Fruit fly (Drosophila melanogaster) whole organism, embryonic: ENCODE results near the gene CG31010.

Source experiments
- Asciz ChIP-seq: fragments of 200-800 bp; sonication (Bioruptor generic); optimal IDR thresholded peaks from 2 replicates; lab custom pipeline; 2017; ENCODE audit warnings: missing biosample characterization, mild to moderate bottlenecking, missing genetic modification characterization, missing genetic modification reagents
- Blimp-1 ChIP-seq: fragments of 200-800 bp; sonication (Bioruptor generic); optimal IDR thresholded peaks from 3 replicates; lab custom pipeline; 2018; ENCODE audit warnings: missing biosample characterization, missing genetic modification characterization, mild to moderate bottlenecking, moderate library complexity, missing genetic modification reagents
- CG1233 ChIP-seq: fragments of 200-800 bp; sonication (Bioruptor generic); optimal IDR thresholded peaks from 4 replicates; lab custom pipeline; 2018; ENCODE audit warnings: missing biosample characterization, mild to moderate bottlenecking, missing genetic modification characterization
- CG13296 ChIP-seq: fragments of 200-800 bp; sonication (Bioruptor generic); optimal IDR thresholded peaks from 3 replicates; lab custom pipeline; 2018; ENCODE audit warnings: missing biosample characterization, mild to moderate bottlenecking, missing genetic modification characterization
- CG15269 ChIP-seq: fragments of 200-800 bp; sonication (Bioruptor generic); optimal IDR thresholded peaks from 2 replicates; lab custom pipeline; 2018; ENCODE audit warnings: missing biosample characterization, mild to moderate bottlenecking, missing genetic modification characterization, moderate library complexity
- CG1603 ChIP-seq: fragments of 200-800 bp; sonication (Bioruptor generic); optimal IDR thresholded peaks from 2 replicates; lab custom pipeline; 2019; ENCODE audit warnings: missing biosample characterization, mild to moderate bottlenecking, missing genetic modification characterization, moderate library complexity
- CG16813 ChIP-seq: fragments of 200-800 bp; sonication (Bioruptor generic); IDR thresholded peaks from 3 replicates; pipeline ENCODE4 v1.3.6; 2022; ENCODE audit warnings: missing biosample characterization, missing genetic modification characterization; ENCODE audit not compliant: partially characterized antibody
- CG16815 ChIP-seq: fragments of 200-800 bp; sonication (Bioruptor generic); optimal IDR thresholded peaks from 3 replicates; lab custom pipeline; 2017; ENCODE audit warnings: missing biosample characterization, mild to moderate bottlenecking, missing genetic modification characterization
- CG17328 ChIP-seq: fragments of 200-800 bp; sonication (Bioruptor generic); IDR thresholded peaks from 2 replicates; pipeline ENCODE4 v1.3.6; 2022; ENCODE audit warnings: missing biosample characterization, missing genetic modification characterization
- CG17361 ChIP-seq: fragments of 200-800 bp; sonication (Bioruptor generic); IDR thresholded peaks from 3 replicates; pipeline ENCODE4 v1.3.6; 2022; ENCODE audit warnings: missing biosample characterization, missing genetic modification characterization
- CG18262 ChIP-seq: fragments of 200-800 bp; optimal IDR thresholded peaks from 3 replicates; lab custom pipeline; 2019; ENCODE audit warnings: missing biosample characterization, mild to moderate bottlenecking, missing genetic modification characterization, moderate library complexity
- CG2712 ChIP-seq: fragments of 200-800 bp; optimal IDR thresholded peaks from 3 replicates; lab custom pipeline; 2019; ENCODE audit warnings: missing biosample characterization, mild to moderate bottlenecking, missing genetic modification characterization, moderate library complexity
- CG31441 ChIP-seq: fragments of 200-800 bp; sonication (Bioruptor generic); IDR thresholded peaks from 2 replicates; pipeline ENCODE4 v1.3.6; 2022; ENCODE audit warnings: missing biosample characterization, missing genetic modification characterization
- CG3163 ChIP-seq: fragments of 200-800 bp; sonication (Bioruptor generic); optimal IDR thresholded peaks from 3 replicates; lab custom pipeline; 2016; ENCODE audit warnings: missing biosample characterization, missing genetic modification characterization
- CG33557 ChIP-seq: fragments of 200-800 bp; sonication (Bioruptor generic); optimal IDR thresholded peaks from 2 replicates; lab custom pipeline; 2019; ENCODE audit warnings: missing biosample characterization, mild to moderate bottlenecking, missing genetic modification characterization, moderate library complexity
- CG4820 ChIP-seq: fragments of 200-800 bp; sonication (Bioruptor generic); optimal IDR thresholded peaks from 3 replicates; lab custom pipeline; 2016; ENCODE audit warnings: missing biosample characterization, missing genetic modification characterization
- CG4854 ChIP-seq: fragments of 200-800 bp; sonication (Bioruptor generic); optimal IDR thresholded peaks from 2 replicates; lab custom pipeline; 2016; ENCODE audit warnings: missing biosample characterization, missing genetic modification characterization, inconsistent platforms
- CG6854 ChIP-seq: fragments of 200-800 bp; sonication (Bioruptor generic); optimal IDR thresholded peaks from 3 replicates; lab custom pipeline; 2017; ENCODE audit warnings: missing biosample characterization, mild to moderate bottlenecking, missing genetic modification characterization
- CG7839 ChIP-seq: fragments of 200-800 bp; sonication (Bioruptor generic); optimal IDR thresholded peaks from 3 replicates; lab custom pipeline; 2018; ENCODE audit warnings: missing biosample characterization, mild to moderate bottlenecking, missing genetic modification characterization, moderate library complexity
- CG9609 ChIP-seq: fragments of 200-800 bp; sonication (Bioruptor generic); optimal IDR thresholded peaks from 3 replicates; lab custom pipeline; 2016; ENCODE audit warnings: missing biosample characterization, missing genetic modification characterization
- CG9727 ChIP-seq: fragments of 200-800 bp; sonication (Bioruptor generic); optimal IDR thresholded peaks from 3 replicates; lab custom pipeline; 2017; ENCODE audit warnings: missing biosample characterization, mild to moderate bottlenecking, missing genetic modification characterization
- Dek ChIP-seq: fragments of 200-800 bp; sonication (Bioruptor generic); optimal IDR thresholded peaks from 3 replicates; lab custom pipeline; 2019; ENCODE audit warnings: missing biosample characterization, mild to moderate bottlenecking, missing genetic modification characterization, moderate library complexity
- E2f1 ChIP-seq: fragments of 200-800 bp; sonication (Bioruptor generic); IDR thresholded peaks from 2 replicates; pipeline ENCODE4 v1.3.6; 2022; ENCODE audit warnings: missing biosample characterization, missing genetic modification characterization
- HHEX ChIP-seq: fragments of 200-800 bp; sonication (Bioruptor generic); optimal IDR thresholded peaks from 3 replicates; lab custom pipeline; 2017; ENCODE audit warnings: missing biosample characterization, mild to moderate bottlenecking, missing genetic modification characterization, missing genetic modification reagents
- Hr3 ChIP-seq: fragments of 200-800 bp; sonication (Bioruptor generic); optimal IDR thresholded peaks from 3 replicates; lab custom pipeline; 2016; ENCODE audit warnings: missing biosample characterization, missing genetic modification characterization
- MTF-1 ChIP-seq: fragments of 200-800 bp; sonication (Bioruptor generic); optimal IDR thresholded peaks from 2 replicates; lab custom pipeline; 2018; ENCODE audit warnings: missing biosample characterization, mild to moderate bottlenecking, missing genetic modification characterization, borderline replicate concordance
- Mad ChIP-seq: fragments of 200-800 bp; sonication (Bioruptor generic); optimal IDR thresholded peaks from 2 replicates; lab custom pipeline; 2016; ENCODE audit warnings: missing biosample characterization, missing genetic modification characterization
- Oli ChIP-seq: fragments of 200-800 bp; sonication (Bioruptor generic); optimal IDR thresholded peaks from 2 replicates; lab custom pipeline; 2018; ENCODE audit warnings: missing biosample characterization, mild to moderate bottlenecking, missing genetic modification characterization, moderate library complexity
- PHDP ChIP-seq: fragments of 200-800 bp; sonication (Bioruptor generic); optimal IDR thresholded peaks from 3 replicates; lab custom pipeline; 2018; ENCODE audit warnings: missing biosample characterization, mild to moderate bottlenecking, missing genetic modification characterization, moderate library complexity
- Rx ChIP-seq: fragments of 200-800 bp; sonication (Bioruptor generic); IDR thresholded peaks from 2 replicates; pipeline ENCODE4 v1.3.6; 2022; ENCODE audit warnings: missing biosample characterization, missing genetic modification characterization
- Sox100B ChIP-seq: fragments of 200-800 bp; sonication (Bioruptor generic); optimal IDR thresholded peaks from 3 replicates; lab custom pipeline; 2018; ENCODE audit warnings: missing biosample characterization, mild to moderate bottlenecking, missing genetic modification characterization
- Spps ChIP-seq: fragments of 200-800 bp; sonication (Bioruptor generic); optimal IDR thresholded peaks from 2 replicates; lab custom pipeline; 2018; ENCODE audit warnings: missing biosample characterization, mild to moderate bottlenecking, missing genetic modification characterization
- Xbp1 ChIP-seq: fragments of 200-800 bp; sonication (Bioruptor generic); optimal IDR thresholded peaks from 3 replicates; lab custom pipeline; 2016; ENCODE audit warnings: missing biosample characterization, mild to moderate bottlenecking, missing genetic modification characterization
- al ChIP-seq: fragments of 200-800 bp; sonication (Bioruptor generic); IDR thresholded peaks from 2 replicates; pipeline ENCODE4 v1.3.6; 2022; ENCODE audit warnings: missing biosample characterization, missing genetic modification characterization
- ap ChIP-seq: fragments of 200-800 bp; sonication (Bioruptor generic); IDR thresholded peaks from 2 replicates; pipeline ENCODE4 v1.3.6; 2022; ENCODE audit warnings: missing biosample characterization, missing genetic modification characterization
- chif ChIP-seq, 2 experiments: fragments of 200-800 bp; sonication (Bioruptor generic); optimal IDR thresholded peaks; 3 replicates each; lab custom pipeline; 2016; ENCODE audit warnings: missing biosample characterization in 2 of 2, missing genetic modification characterization in 2 of 2
- chinmo ChIP-seq: fragments of 200-800 bp; sonication (Bioruptor generic); IDR thresholded peaks from 4 replicates; pipeline ENCODE4 v1.3.6; 2022; ENCODE audit warnings: missing biosample characterization, missing genetic modification characterization; ENCODE audit not compliant: partially characterized antibody
- corto ChIP-seq: fragments of 200-800 bp; sonication (Bioruptor generic); optimal IDR thresholded peaks from 2 replicates; lab custom pipeline; 2016; ENCODE audit warnings: missing biosample characterization, mild to moderate bottlenecking, missing genetic modification characterization, moderate library complexity
- dmrt99B ChIP-seq: fragments of 200-800 bp; sonication (Bioruptor generic); optimal IDR thresholded peaks from 2 replicates; lab custom pipeline; 2018; ENCODE audit warnings: missing biosample characterization, mild to moderate bottlenecking, missing genetic modification characterization, moderate library complexity
- exex ChIP-seq: fragments of 200-800 bp; sonication (Bioruptor generic); optimal IDR thresholded peaks from 4 replicates; lab custom pipeline; 2018; ENCODE audit warnings: missing biosample characterization, mild to moderate bottlenecking, missing genetic modification characterization, moderate library complexity
- gcm ChIP-seq: fragments of 200-800 bp; sonication (Bioruptor generic); optimal IDR thresholded peaks from 2 replicates; lab custom pipeline; 2019; ENCODE audit warnings: missing biosample characterization, mild to moderate bottlenecking, missing genetic modification characterization, moderate library complexity
- gem ChIP-seq: fragments of 200-800 bp; sonication (Bioruptor generic); optimal IDR thresholded peaks from 2 replicates; lab custom pipeline; 2019; ENCODE audit warnings: missing biosample characterization, mild to moderate bottlenecking, missing genetic modification characterization, moderate library complexity
- jumu ChIP-seq: fragments of 200-800 bp; sonication (Bioruptor generic); optimal IDR thresholded peaks from 3 replicates; lab custom pipeline; 2016; ENCODE audit warnings: missing biosample characterization, missing genetic modification characterization
- kay ChIP-seq: fragments of 200-800 bp; sonication (Bioruptor generic); optimal IDR thresholded peaks from 2 replicates; lab custom pipeline; 2016; ENCODE audit warnings: missing biosample characterization, missing genetic modification characterization
- row ChIP-seq: fragments of 200-800 bp; sonication (Bioruptor generic); IDR thresholded peaks from 3 replicates; pipeline ENCODE4 v1.3.6; 2022; ENCODE audit warnings: missing biosample characterization, missing genetic modification characterization
- sim ChIP-seq: fragments of 200-800 bp; sonication (Bioruptor generic); IDR thresholded peaks from 2 replicates; pipeline ENCODE4 v1.3.6; 2022; ENCODE audit warnings: missing biosample characterization, missing genetic modification characterization
- ssp ChIP-seq: fragments of 200-800 bp; sonication (Bioruptor generic); IDR thresholded peaks from 2 replicates; pipeline ENCODE4 v1.3.6; 2022; ENCODE audit warnings: missing biosample characterization, missing genetic modification characterization
- trem ChIP-seq: fragments of 200-800 bp; optimal IDR thresholded peaks from 3 replicates; lab custom pipeline; 2019; ENCODE audit warnings: missing biosample characterization, mild to moderate bottlenecking, missing genetic modification characterization, moderate library complexity
- zen ChIP-seq: fragments of 200-800 bp; sonication (Bioruptor generic); optimal IDR thresholded peaks from 3 replicates; lab custom pipeline; 2018; ENCODE audit warnings: missing biosample characterization, mild to moderate bottlenecking, missing genetic modification characterization, moderate library complexity
- zfh1 ChIP-seq: fragments of 200-800 bp; sonication (Bioruptor generic); IDR thresholded peaks from 3 replicates; pipeline ENCODE4 v1.3.6; 2022; ENCODE audit warnings: missing biosample characterization, missing genetic modification characterization

CG31010 gene

dm6 chr3R:30734576-30734975 is 28.7 kb upstream of the CG31010 start (continued):
- no peak for TF ChIP-seq kay (GFP tag; lab: Kevin White, UChicago)
- TF ChIP-seq gcm (GFP tag; lab: Kevin White, UChicago): peak; percentile 2
- no peak for TF ChIP-seq al (GFP tag; lab: Robert Waterston, UW)
- peak; percentile 29 for TF ChIP-seq zen (tag; lab: Kevin White, UChicago)
- TF ChIP-seq CG17361 (GFP tag; lab: Robert Waterston, UW): 0 out of 3 replicates have a peak, but pooled peaks have one; percentile 54
- peak; percentile 35; the same call in 1 of the 2 replicates for TF ChIP-seq ssp (GFP tag; lab: Robert Waterston, UW)
- peak; percentile 45 for TF ChIP-seq CG1603 (tag; lab: Kevin White, UChicago)
- TF ChIP-seq Mad (GFP tag; lab: Kevin White, UChicago): no peak
- no peak for TF ChIP-seq CG9609 (GFP tag; lab: Kevin White, UChicago)
- peak; percentile 75 for TF ChIP-seq CG18262
- no peak for TF ChIP-seq CG13296 (GFP tag; lab: Kevin White, UChicago)
- no peak for TF ChIP-seq CG6854 (GFP tag; lab: Kevin White, UChicago)
- TF ChIP-seq trem (tag; lab: Kevin White, UChicago): peak; percentile 47
- TF ChIP-seq jumu (GFP tag; lab: Kevin White, UChicago): no peak
- TF ChIP-seq Rx (GFP tag; lab: Robert Waterston, UW): no peak
- peak; percentile 22 for TF ChIP-seq Spps (tag; lab: Kevin White, UChicago)
- TF ChIP-seq MTF-1 (GFP tag; lab: Kevin White, UChicago): no peak
- TF ChIP-seq Hr3 (GFP tag; lab: Kevin White, UChicago): peak; percentile 41
- TF ChIP-seq Blimp-1: peak; percentile 52
- peak; percentile 1 for TF ChIP-seq CG15269 (tag; lab: Kevin White, UChicago)
- peak; percentile 55 for TF ChIP-seq CG7839 (tag; lab: Kevin White, UChicago)
- peak; percentile 34 for TF ChIP-seq CG33557 (GFP tag; lab: Kevin White, UChicago)
- TF ChIP-seq CG31441: peak; percentile 67
- TF ChIP-seq CG1233: no peak
- TF ChIP-seq CG16813 (GFP tag; lab: Robert Waterston, UW): no peak
- TF ChIP-seq row (GFP tag; lab: Robert Waterston, UW): peak; percentile 58
- TF ChIP-seq E2f1 (GFP tag; lab: Robert Waterston, UW): peak; percentile 45
- TF ChIP-seq Xbp1 (GFP tag; lab: Kevin White, UChicago): peak; percentile 32
- peak; percentile 57 for TF ChIP-seq CG9727 (GFP tag; lab: Kevin White, UChicago)
- TF ChIP-seq Asciz (GFP tag; lab: Kevin White, UChicago): no peak
- TF ChIP-seq CG3163 (GFP tag; lab: Kevin White, UChicago): no peak
- TF ChIP-seq sim (GFP tag; lab: Robert Waterston, UW): no peak
- no peak for TF ChIP-seq corto (GFP tag; lab: Kevin White, UChicago)
- TF ChIP-seq CG16815 (GFP tag; lab: Kevin White, UChicago): peak; percentile 50
- no peak for TF ChIP-seq chinmo
- peak; percentile 76 for TF ChIP-seq CG2712 (tag; lab: Kevin White, UChicago)
- no peak for TF ChIP-seq exex
- no peak for TF ChIP-seq chif (GFP tag; optimal IDR thresholded peaks at IDR 0.05; lab: Kevin White, UChicago)
- no peak for TF ChIP-seq HHEX (GFP tag; lab: Kevin White, UChicago)
- TF ChIP-seq zfh1 (GFP tag; lab: Robert Waterston, UW): peak; percentile 61; the same call in 2 of the 3 replicates
- TF ChIP-seq dmrt99B (tag; lab: Kevin White, UChicago): peak; percentile 44
- TF ChIP-seq CG4854: no peak
- peak; percentile 13 for TF ChIP-seq Sox100B (GFP tag; lab: Kevin White, UChicago)
- TF ChIP-seq CG17328 (GFP tag; lab: Robert Waterston, UW): peak; percentile 57
- TF ChIP-seq ap (GFP tag; lab: Robert Waterston, UW): no peak
- TF ChIP-seq Oli (tag; lab: Kevin White, UChicago): peak; percentile 46
- TF ChIP-seq gem: peak; percentile 67
- no peak for TF ChIP-seq Dek (tag; lab: Kevin White, UChicago)
- TF ChIP-seq PHDP (tag; lab: Kevin White, UChicago): peak; percentile 6
- TF ChIP-seq CG4820 (GFP tag; lab: Kevin White, UChicago): peak; percentile 35
